Fruit fly (Drosophila melanogaster): Measurements from ENCODE around the gene CG32487.

DNA sequence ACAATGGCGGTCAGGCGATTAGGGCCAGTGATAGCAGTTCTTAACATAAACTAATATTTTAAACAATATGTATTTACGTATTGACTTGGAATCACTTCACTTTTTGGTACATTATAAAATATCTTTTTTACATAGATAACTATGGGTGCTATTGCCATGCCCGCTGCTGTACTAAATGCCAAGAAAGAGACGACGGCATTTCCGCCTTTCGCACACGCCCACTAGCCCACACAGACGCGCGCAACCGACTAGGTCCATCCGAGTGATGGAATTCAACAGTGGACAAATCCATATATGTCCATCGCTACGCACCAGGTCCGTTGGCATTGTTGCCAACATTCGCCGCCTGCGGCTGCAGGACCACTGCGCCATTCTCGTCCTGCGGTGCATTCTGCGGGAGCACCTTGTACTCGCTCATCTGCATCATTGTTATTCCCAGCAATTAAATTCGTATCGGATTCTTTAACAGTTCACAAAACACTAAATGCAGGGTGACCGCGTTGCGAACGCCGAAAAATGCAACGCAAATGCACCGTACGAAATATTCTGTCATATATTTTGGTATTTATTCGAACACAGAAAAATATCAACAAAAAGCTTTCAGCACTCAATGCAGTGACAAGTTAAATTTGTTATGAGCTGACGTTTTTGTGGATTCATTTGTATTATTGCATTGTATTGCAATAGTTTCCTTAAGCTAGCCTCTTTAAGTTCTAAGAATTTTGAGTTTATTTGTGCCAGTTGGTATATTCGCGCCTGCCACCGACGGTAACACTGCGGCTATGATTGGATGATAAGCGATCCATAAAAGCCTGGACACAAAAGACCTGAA is 29.5 kb upstream of the CG32487 start, which contains the start of the genes scramb2 and Sk2:
- TF ChIP-seq Dll (optimal IDR thresholded peaks at IDR 0.05) (peak; percentile 52), CG8478 (optimal IDR thresholded peaks at IDR 0.05) (no peak), psq (optimal IDR thresholded peaks at IDR 0.05) (no peak)
